Fruit fly (Drosophila melanogaster) ovary, adult (tissue): ENCODE results near the gene CG43135.

Experiments used
- CG17801 ChIP-seq: fragments of 200-800 bp; optimal IDR thresholded peaks from 2 replicates; lab custom pipeline; 2019; ENCODE audit warnings: missing biosample characterization, mild to moderate bottlenecking, missing genetic modification characterization, moderate library complexity; ENCODE audit not compliant: partially characterized antibody

Gene CG43135

DNA sequence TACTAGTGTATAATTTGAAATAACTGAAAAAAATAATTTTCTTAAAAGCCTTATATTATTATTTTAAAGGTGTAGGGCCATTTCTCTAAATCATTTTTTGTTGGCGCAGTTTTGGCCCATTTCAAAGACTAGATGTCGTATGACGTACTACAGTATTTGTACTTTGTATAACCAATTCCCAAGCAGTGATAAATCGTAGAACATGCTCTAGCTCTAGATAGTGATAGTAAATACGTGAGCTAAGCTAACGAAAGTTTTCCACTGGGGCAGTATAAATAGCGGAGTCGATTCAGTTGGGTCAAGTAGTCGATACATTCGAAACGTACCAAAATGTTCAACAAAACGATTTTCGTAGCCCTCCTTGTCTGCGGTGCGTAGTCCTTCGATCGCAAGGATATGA is 1.2 kb upstream of the CG43135 start, which contains the start of gene CG43134:
CG43134 (plus strand) TSS at position 301 of the 400 bp plus-strand sequence.
- TF ChIP-seq CG17801 (GFP tag; lab: Kevin White, UChicago): no peak

DNA sequence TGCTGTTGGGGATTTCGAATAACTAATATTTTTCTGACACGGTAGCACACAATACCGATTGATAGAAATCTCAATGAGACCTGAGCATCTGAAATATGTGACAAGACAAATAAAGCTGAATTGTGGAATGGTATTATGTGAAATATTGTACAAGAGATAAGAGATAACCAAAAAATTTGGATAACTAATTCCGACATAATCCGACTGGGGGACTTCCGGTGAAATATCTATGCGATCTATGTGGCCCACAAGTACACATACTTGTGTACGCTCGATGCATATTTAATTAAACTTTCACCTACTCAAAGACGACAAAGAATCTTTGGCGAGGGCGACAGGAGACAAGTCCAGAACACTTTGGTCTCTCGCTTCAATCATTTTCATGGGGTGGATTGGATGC is 4.5 kb downstream of the CG43135 start, which contains the start of gene CG15576:
CG15576 (minus strand) TSS at position 101 of the 400 bp plus-strand sequence.
- TF ChIP-seq CG17801 (GFP tag; lab: Kevin White, UChicago): no peak

DNA sequence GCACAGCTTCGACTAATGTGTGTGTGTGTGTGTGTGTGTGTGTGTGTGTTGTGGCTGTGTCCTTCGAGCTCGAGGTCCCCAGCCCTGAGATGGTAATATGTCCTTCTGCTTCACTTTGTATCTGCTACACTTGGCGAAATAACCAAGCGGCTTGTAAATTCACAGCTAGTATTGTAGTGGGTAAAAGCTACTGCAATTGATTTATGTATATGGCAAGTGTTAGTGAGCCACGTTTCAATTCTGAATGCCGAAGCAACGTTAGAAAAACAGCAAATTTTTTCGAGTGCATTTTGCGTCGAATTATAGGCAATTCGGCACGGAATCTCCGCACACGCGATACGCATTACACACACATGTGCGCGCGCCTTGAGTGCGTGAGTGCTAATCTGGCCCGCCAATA is 14.5 kb downstream of the CG43135 start:
- no peak for TF ChIP-seq CG17801 (GFP tag; lab: Kevin White, UChicago)

DNA sequence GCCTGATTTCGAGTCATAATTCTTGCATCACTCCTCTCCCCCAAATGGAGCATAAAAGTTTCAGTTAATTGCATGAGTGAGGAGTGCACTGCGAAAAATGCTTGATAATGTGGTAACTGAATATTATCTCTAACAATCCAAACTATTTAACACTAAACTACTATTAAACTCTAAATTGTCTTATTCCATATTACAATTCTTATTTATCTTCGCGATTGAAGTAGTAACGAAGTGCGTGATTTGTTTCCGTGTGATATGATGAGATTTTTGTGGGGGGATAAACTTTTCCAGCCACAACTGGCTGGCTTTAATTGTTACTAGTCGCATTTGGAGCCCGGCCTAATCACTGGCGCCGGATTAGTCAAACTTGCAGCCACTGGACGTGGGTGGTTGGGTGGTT is 16.1 kb downstream of the CG43135 start:
- TF ChIP-seq CG17801 (GFP tag; lab: Kevin White, UChicago): no peak

DNA sequence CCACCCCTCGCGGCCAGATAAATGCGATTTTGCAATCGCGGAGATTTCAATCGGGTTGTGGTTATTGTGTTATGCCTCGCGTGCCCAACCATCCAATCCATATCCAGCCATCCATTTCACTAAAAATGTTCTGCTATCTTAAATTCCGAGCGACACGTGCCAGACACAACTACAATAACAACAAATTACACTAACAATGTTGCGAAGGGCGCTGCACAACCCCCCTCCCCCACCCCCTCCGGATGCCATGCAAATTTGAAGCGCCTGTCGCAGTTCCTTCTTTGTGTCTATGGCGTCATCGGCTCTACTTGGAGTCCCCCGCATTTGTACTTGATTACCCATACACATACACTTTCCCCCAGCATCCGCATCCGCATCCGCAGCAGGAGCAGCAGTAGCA is 17.1 kb downstream of the CG43135 start:
- TF ChIP-seq CG17801 (GFP tag; lab: Kevin White, UChicago): no peak

DNA sequence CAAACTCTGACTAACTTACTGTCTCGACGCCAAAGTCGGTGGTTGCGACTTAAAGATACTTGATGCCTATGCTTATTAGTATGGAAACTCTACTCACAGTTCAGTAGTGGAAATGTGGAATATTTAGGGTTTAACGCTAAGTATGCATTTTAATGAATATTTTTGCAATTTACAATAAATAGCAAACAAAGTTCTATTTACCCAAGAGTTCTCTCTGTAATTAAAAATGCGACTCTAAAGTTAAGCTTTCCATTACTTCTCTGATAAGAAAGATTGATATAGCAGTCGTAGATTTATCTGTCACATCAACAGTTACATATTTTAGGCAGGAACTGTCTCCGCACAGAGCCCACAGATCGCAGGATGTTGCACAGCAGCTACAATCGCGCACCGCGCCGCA is 17.6 kb downstream of the CG43135 start, which contains the start of gene CG12691:
CG12691 (plus strand) TSS at position 301 of the 400 bp plus-strand sequence.
- TF ChIP-seq CG17801 (GFP tag; lab: Kevin White, UChicago): no peak

DNA sequence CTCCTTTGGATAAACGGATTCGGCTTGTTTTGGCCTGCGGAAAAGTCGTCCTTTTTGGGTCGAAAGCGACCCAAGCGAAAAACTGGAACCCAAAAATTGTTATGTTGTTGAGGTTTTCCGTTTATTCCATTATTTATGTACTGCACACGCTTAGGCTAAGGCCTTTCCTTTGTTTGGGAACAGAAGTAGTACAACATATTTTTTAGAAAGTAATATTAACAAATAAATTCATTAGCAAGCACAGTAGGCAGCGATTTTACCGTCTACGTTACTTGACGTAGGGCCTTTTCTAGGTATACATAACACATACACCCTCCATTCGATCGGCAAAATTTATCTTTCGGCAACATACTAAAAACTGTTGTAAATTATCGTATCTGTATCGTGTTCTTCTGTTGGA is 20.2 kb downstream of the CG43135 start, which contains the start of gene CG15572:
CG15572 (plus strand) TSS at position 301 of the 400 bp plus-strand sequence.
- no peak for TF ChIP-seq CG17801 (GFP tag; lab: Kevin White, UChicago)

DNA sequence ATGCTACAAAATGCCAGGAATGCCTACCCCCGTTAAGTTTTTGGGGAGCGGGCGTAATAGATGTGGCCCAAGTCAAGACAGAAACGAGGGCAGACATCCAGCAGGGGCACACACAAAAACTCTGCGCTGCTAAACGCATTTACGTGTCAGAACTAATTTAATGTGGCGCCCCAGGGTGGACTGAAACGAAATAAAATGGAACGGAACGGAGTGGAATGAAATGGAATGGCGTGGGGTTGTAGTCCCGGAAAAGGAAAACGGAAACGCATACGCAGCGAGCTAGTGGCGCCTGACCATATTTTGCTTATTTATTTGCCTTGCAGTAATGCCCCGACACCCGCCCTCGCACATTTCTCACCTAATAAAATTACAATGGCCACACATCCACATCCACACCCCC is 25.3 kb downstream of the CG43135 start:
- TF ChIP-seq CG17801 (GFP tag; lab: Kevin White, UChicago): no peak

DNA sequence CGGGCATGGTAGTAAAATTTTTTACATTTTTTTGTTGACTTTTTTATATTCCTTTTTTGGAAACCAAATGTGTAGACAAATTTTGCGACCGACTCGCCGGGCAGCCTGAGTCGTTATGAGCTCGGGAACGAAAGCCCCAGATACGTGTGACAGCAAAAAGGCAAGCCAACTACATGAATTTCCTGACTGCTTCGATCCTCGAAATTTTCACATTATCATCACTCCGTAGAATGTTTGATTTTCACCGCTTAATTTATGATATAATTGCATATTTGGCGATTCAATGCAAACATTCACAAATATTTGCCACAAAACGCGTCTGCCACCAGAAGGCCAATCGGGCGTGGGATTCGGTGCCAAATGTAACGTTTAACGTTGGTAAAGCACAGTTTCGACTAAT is 28.7 kb downstream of the CG43135 start, which contains the start of gene CG15577:
CG15577 (minus strand) TSS at position 101 of the 400 bp plus-strand sequence.
- no peak for TF ChIP-seq CG17801 (GFP tag; lab: Kevin White, UChicago)

DNA sequence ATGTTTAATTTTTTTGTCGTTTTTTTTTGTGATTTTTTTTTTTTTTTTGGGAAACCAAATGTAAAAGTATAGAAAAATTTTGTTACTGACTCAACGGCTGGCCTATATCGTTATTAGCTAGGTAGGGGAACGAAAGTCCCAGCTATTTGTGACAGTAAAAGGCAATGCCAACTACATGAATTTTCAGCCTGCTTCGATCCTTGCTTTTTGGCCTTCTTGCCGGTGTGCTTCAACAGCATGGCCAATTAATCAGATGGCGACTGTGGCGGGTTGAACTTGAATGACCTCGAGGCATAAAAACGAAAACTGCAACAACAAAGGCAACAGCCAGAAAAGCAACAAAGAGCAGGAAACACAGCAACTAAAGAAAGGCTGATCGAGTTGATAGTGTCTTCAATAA is 29.7 kb downstream of the CG43135 start, which contains the start of gene CG15578:
CG15578 (minus strand) TSS at position 101 of the 400 bp plus-strand sequence.
- TF ChIP-seq CG17801 (GFP tag; lab: Kevin White, UChicago): no peak

DNA sequence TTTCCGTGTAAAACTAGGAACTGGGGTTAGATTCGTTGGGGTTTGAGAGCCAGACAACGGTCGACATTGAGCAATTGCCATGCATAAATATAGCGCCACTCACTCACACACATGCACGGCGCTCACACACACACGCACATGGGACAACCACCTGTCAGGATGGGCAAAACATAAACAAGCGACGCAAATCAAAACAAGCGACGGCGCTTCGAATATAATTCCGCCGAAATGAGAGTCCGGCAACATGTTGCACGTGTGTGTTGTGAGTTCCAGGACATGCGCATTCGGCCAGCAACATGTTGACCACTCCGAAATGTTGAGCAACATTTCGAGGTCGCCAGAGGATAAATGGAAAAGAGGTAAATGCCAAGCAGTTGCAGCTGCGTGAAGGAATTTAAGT is 32.6 kb downstream of the CG43135 start:
- no peak for TF ChIP-seq CG17801 (GFP tag; lab: Kevin White, UChicago)

DNA sequence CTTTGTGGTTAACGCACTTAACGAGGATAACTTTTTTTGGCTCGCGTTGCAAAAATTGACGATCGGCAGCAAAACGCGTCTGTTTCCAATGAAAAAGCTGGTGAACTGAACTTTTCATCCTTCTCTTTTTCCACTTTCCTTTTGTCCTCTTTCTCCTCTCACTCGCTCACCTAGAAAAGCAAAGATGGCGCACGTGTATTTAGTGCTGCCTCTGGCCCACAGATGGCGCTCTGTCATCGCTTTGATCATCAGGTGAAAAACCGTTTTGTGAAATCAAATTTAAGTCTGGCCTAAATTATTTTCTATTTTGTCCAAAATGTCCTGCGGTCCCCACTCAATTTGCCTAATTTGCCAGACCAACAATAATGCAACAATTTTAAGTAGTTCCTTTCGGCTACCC is 45.2 kb downstream of the CG43135 start:
- TF ChIP-seq CG17801 (GFP tag; lab: Kevin White, UChicago): no peak
